Worm (Caenorhabditis elegans) whole organism, dauer: ENCODE data around the gene R07E5.6.

ENCODE experiments used
- unc-62 ChIP-seq: sonication (generic microtip); optimal IDR thresholded peaks from 2 replicates; lab custom pipeline; 2017; ENCODE audit warnings: missing biosample characterization, missing genetic modification reagents, missing genetic modification characterization

The R07E5.6 gene

DNA sequence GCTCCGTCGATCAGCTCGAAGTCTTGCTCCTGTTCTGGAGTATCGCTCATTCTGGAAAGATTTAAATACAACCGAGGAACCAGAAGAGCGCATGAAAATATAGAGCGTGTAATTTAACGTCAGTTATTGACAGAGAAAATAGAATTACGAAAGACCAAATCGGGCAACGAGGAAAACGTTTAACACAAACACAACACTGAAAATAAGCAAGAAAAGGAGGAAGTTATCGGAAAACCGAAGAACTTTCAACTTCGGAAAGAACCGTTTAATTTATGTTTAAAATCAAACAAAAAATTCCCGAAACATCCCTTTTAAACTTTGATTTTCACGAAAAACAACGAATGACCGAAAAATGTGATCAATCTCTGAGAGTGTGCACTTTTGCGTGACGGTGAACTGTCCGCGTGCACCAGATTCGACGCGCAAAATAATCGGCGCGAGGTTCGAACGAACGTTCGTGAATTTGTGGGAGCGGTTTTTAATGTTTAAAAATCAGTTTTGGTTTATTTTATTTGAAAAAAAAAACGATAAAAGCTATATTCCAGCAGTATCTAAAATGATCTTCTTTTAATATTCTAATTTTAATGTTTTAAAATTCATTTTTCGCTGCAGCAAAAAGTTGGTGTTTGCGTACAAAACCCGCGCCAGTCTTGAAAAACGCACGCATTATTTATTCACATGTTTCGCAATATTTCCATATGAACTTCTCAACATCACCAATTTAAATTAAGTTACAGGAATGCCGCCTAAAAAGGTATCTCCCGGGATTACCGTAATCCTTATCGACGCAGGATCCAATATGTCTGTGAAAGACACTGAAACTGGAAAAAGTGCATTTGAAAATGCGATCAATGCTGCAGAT lies 20.8 kb downstream of the R07E5.6 start, which contains the start of the genes R07E5.7 and cku-80:
R07E5.7 (minus strand) TSS at position 51 of the 862 bp plus-strand sequence.
cku-80 (plus strand) TSS at position 732 of the 862 bp plus-strand sequence.
- TF ChIP-seq unc-62 (GFP tag; lab: Kevin White, UChicago), result no peak

DNA sequence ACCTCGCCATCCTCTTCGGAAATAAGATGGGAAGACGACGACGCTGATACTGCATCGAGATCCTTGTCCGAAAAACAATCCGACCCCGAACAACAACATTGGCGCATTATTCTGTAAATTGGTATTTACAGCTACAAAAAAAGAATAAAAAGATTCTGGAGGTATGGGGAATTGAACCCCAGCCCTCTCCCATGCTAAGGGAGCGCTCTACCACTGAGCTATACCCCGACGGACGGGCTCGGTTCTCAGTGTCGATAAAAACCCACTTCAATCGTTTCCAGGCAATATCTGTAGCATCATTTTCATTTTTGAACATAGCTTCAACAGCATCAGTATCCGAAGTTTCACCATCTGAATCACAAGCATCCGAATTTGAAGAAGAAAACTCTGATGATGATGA lies 30.2 kb downstream of the R07E5.6 start:
- TF ChIP-seq unc-62 (GFP tag; lab: Kevin White, UChicago), result no peak

DNA sequence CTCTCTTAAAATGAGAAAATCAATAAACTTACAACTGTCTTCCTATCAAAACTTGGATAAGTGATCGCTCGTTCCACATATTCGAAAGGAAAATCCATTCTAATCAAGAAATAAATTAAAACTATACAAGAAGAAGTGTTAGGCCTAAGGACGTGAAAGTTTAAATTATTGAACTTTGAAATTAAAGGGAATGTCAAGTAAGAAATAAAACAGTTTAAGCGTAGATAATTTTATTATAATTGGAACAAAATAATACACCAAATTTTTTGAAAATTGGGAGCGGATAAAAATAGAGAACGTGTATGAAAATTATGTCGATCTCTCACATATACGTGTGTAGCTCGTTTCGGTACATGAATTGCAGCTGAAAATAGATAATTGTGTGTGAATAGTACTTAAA lies 30.8 kb downstream of the R07E5.6 start, which contains the start of gene C28A5.6:
C28A5.6 (minus strand) TSS at position 101 of the 400 bp plus-strand sequence.
- no peak for TF ChIP-seq unc-62 (GFP tag; lab: Kevin White, UChicago)

DNA sequence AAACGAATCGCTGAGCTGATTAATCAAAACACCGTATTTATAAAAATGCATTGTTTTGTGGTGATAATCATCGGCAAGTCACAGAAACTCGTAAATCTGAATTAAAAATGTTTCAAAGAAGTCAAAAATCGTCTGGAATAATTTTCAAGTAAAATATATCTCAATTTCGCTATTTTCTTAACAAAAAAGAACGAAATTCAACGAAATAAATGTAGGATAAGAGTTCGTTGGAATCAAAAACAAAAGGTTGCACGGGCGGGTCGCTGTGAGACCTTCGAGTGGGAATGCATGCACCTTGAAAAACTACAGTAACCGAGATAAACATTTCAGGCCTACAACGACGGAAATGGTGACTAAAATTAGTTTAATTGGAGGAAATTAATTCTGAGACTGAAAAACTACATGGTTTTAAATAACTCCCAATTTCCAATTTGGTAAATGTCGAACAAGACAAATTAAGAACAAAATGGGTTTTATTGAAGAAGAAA lies 35.8 kb downstream of the R07E5.6 start, which contains the start of gene C28A5.1:
C28A5.1 (minus strand) TSS at position 51 of the 488 bp plus-strand sequence.
- TF ChIP-seq unc-62 (GFP tag; lab: Kevin White, UChicago), result no peak

DNA sequence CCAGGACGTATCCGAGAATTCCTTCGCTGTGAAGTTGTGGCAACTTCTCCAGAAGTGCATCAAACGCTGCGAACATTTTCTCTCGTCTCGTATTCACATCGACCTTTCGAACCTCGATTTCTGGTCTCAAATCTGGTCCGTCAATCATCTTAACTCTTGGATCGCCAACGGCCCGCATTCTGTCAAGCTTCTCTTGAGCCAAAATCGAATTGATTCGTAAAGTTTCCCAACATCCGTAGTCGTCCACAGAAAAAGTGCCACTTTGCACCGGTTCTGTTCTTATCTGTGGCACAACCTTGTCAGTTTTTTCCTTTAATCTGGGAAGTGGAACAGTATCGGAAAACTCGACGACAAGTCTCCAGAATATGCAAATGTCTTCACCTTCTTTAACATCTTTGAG lies 36.7 kb downstream of the R07E5.6 start:
- no peak for TF ChIP-seq unc-62 (GFP tag; lab: Kevin White, UChicago)

ce11 chrIII:4439493-4439983 lies 41.0 kb downstream of the R07E5.6 start, which contains the start of gene C28A5.2:
Gene C28A5.2, minus strand, starts transcription at chrIII:4439543.
- no peak for TF ChIP-seq unc-62 (GFP tag; lab: Kevin White, UChicago)

DNA sequence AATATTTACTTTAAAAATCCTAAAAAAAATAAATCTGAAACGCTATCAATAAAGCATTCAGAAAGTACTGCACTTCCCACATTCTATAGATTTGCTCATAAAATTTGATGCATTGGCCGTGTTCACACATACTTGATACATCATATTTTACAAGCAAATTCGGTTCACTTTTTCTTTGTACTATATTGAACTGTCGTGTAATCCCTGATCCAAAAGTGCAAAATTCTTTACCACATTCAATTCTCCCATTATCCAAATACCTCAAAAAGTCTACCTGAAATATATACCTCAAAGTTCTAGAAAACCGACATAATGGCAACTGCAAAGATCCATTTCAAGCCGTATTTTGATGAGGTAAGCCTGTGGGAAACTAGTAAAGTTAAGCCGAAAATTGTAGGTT lies 43.2 kb downstream of the R07E5.6 start, which contains the start of gene nex-3:
nex-3 (plus strand) TSS at position 301 of the 400 bp plus-strand sequence.
- TF ChIP-seq unc-62 (GFP tag; lab: Kevin White, UChicago), result no peak

DNA sequence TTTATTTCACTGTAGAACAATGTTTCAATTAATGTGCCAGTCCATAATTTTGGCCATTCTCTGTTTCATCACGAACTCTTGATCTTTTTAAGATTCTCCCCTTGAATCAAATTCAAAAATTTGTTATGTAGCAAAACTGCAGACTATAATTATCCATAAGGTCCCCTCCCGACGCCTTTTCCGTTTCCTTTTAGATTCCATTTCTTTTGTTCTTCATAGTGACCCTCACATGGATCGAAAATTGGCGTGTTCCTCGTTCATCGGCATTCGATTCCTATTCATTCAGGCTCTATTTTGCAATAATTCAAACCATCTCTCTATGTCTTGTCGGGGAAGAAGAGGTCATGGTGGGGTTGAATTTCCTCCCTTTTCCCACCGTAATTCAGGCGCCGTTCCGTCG lies 45.9 kb downstream of the R07E5.6 start:
- TF ChIP-seq unc-62 (GFP tag; lab: Kevin White, UChicago), result no peak

DNA sequence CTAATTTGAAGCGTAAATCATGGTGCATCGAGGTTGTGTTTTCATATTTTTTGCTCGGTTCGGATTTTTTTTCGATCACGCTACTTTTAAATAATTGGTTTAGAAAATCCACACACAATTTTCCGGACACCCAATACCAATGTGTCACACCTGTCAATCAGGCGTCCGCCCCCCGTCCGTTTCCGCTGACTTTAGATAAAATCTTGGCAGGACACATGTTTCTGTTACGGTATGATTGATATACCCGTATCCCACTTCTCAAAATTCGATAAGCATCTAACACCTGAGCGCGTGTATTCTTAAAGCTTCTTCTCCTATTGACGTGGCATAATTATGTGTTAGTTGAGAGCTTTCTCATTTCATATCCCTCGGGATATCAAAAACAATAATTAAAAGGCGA lies 49.5 kb downstream of the R07E5.6 start:
- TF ChIP-seq unc-62 (GFP tag; lab: Kevin White, UChicago), result no peak

DNA sequence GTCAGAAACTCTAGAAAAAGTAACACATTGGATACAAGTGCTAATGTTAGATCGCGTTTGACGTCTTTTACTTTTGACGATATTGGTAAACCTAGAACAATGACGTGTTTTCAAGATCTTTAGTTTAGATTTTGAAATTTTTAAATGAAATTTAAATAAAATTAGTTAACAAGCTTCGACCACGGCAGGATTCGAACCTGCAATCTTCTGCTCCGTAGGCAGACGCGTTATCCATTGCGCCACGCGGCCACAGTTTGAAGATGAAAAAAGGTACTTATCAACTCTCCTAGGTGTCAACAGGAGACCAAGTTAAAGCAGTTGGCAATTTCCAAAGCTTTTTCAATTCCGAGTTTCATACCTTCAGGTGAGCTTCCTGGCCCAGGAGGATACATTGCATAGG lies 50.8 kb downstream of the R07E5.6 start:
- no peak for TF ChIP-seq unc-62 (GFP tag; lab: Kevin White, UChicago)

DNA sequence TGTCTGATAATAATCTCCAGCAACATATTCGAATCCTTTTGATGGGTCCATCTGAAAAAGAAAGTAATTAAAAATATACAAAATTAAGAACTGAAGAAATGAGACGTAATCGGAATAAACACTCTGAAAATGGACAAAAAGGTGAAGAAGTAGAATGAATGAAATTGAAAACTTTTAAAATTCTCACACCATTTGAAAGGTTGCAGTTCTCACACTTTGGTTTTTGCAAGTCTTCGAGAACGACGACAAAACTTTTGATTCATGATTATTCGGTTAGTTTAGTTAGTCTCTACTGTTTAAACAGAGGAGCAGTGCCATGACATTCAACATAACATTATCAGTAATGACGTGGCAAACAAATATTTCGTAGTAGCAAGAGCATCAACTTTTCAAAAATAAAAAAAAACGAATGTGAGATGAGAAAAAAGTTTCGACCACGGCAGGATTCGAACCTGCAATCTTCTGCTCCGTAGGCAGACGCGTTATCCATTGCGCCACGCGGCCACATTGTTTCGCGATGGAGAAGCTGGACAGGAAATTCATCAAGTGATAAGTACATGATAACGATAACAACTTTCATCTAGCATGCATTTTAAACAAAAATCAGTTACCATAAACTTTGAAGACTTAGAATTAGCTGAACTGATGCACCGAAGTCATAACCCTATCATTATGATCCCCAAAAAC lies 51.5 kb downstream of the R07E5.6 start, which contains the start of gene ceh-43:
ceh-43 (minus strand) TSS at position 51 of the 687 bp plus-strand sequence.
- TF ChIP-seq unc-62 (GFP tag; lab: Kevin White, UChicago), result no peak
